Worm (Caenorhabditis elegans) whole organism, late embryonic: ENCODE data around the gene C01G10.1.

ENCODE experiments used
- K02D7.2 ChIP-seq: sonication (generic microtip); optimal IDR thresholded peaks from 2 replicates; lab custom pipeline; 2017; ENCODE audit warnings: mild to moderate bottlenecking, missing genetic modification characterization, missing compliant biosample characterization
- Y22D7AL.16 ChIP-seq: sonication (generic microtip); optimal IDR thresholded peaks from 2 replicates; lab custom pipeline; 2016; ENCODE audit warnings: missing genetic modification characterization, missing compliant biosample characterization
- ahr-1 ChIP-seq: sonication (generic microtip); optimal IDR thresholded peaks from 2 replicates; lab custom pipeline; 2016; ENCODE audit warnings: missing genetic modification characterization, missing compliant biosample characterization
- ceh-18 ChIP-seq: sonication (generic microtip); optimal IDR thresholded peaks from 2 replicates; lab custom pipeline; 2016; ENCODE audit warnings: missing genetic modification characterization, missing compliant biosample characterization
- ceh-2 ChIP-seq: sonication (generic microtip); optimal IDR thresholded peaks from 2 replicates; lab custom pipeline; 2016; ENCODE audit warnings: missing genotype, missing genetic modification characterization, missing compliant biosample characterization
- ceh-22 ChIP-seq: sonication (generic microtip); optimal IDR thresholded peaks from 2 replicates; lab custom pipeline; 2017; ENCODE audit warnings: missing biosample characterization, missing genetic modification characterization
- ceh-34 ChIP-seq: sonication (generic microtip); optimal IDR thresholded peaks from 2 replicates; lab custom pipeline; 2016; ENCODE audit warnings: mild to moderate bottlenecking, missing genetic modification characterization, missing compliant biosample characterization
- ceh-45 ChIP-seq: fragments of 200-800 bp; sonication (Bioruptor generic); IDR thresholded peaks from 2 replicates; pipeline ENCODE4 v1.3.6; 2022; ENCODE audit warnings: missing genetic modification reagents, missing genetic modification characterization, missing compliant biosample characterization
- ceh-9 ChIP-seq: sonication (generic microtip); optimal IDR thresholded peaks from 2 replicates; lab custom pipeline; 2016; ENCODE audit warnings: mild to moderate bottlenecking, missing genetic modification characterization, inconsistent platforms, missing compliant biosample characterization
- dmd-4 ChIP-seq: sonication (generic microtip); optimal IDR thresholded peaks from 2 replicates; lab custom pipeline; 2016; ENCODE audit warnings: borderline replicate concordance, missing genetic modification characterization, missing compliant biosample characterization
- elt-2 ChIP-seq: sonication (generic microtip); optimal IDR thresholded peaks from 2 replicates; lab custom pipeline; 2016; ENCODE audit warnings: missing genetic modification reagents, missing genetic modification characterization, missing compliant biosample characterization
- fkh-10 ChIP-seq: fragments of 150-350 bp; optimal IDR thresholded peaks from 2 replicates; lab custom pipeline; 2014; ENCODE audit warnings: missing biosample characterization, missing genetic modification reagents, missing genetic modification characterization
- gmeb-2 ChIP-seq: sonication (generic microtip); optimal IDR thresholded peaks from 2 replicates; lab custom pipeline; 2016; ENCODE audit warnings: missing genetic modification characterization, inconsistent platforms, missing compliant biosample characterization
- hlh-6 ChIP-seq: sonication (generic microtip); optimal IDR thresholded peaks from 2 replicates; lab custom pipeline; 2016; ENCODE audit warnings: missing genotype, missing genetic modification characterization, missing compliant biosample characterization
- nfya-1 ChIP-seq: sonication (generic microtip); optimal IDR thresholded peaks from 2 replicates; lab custom pipeline; 2017; ENCODE audit warnings: missing genetic modification characterization, mild to moderate bottlenecking, missing compliant biosample characterization, antibody characterized with exemption, moderate library complexity
- nhr-11 ChIP-seq: fragments of 150-350 bp; optimal IDR thresholded peaks from 2 replicates; lab custom pipeline; 2014; ENCODE audit warnings: missing biosample characterization, missing genetic modification characterization
- pag-3 ChIP-seq: sonication (generic microtip); optimal IDR thresholded peaks from 2 replicates; lab custom pipeline; 2016; ENCODE audit warnings: missing compliant biosample characterization, missing genetic modification characterization, borderline replicate concordance
- pax-1 ChIP-seq: fragments of 150-350 bp; optimal IDR thresholded peaks from 2 replicates; lab custom pipeline; 2014; ENCODE audit warnings: missing biosample characterization, missing genetic modification characterization
- rnt-1 ChIP-seq: sonication (generic microtip); optimal IDR thresholded peaks from 2 replicates; lab custom pipeline; 2016; ENCODE audit warnings: missing genetic modification characterization, missing compliant biosample characterization
- sox-4 ChIP-seq: sonication (generic microtip); optimal IDR thresholded peaks from 2 replicates; lab custom pipeline; 2017; ENCODE audit warnings: mild to moderate bottlenecking, missing genetic modification characterization, inconsistent platforms, missing compliant biosample characterization
- syd-9 ChIP-seq: sonication (generic microtip); optimal IDR thresholded peaks from 2 replicates; lab custom pipeline; 2016; ENCODE audit warnings: mild to moderate bottlenecking, missing genetic modification characterization, moderate library complexity, missing compliant biosample characterization
- unc-3 ChIP-seq, 2 experiments: fragments of 200-800 bp in 1 of 2; sonication (Bioruptor generic) in 1 of 2; sonication (generic microtip) in 1 of 2; conservative IDR thresholded peaks in 1 of 2; optimal IDR thresholded peaks in 1 of 2; 2 replicates each; pipeline versions ENCODE4 v1.3.6 to Lab custom; 2016 to 2022; ENCODE audit warnings: missing compliant biosample characterization in 2 of 2, missing genetic modification characterization in 2 of 2, missing genetic modification reagents in 1 of 2
- unc-42 ChIP-seq: sonication (generic microtip); optimal IDR thresholded peaks from 2 replicates; lab custom pipeline; 2016; ENCODE audit warnings: missing genotype, missing genetic modification characterization, missing compliant biosample characterization
- zip-5 ChIP-seq: sonication (generic microtip); optimal IDR thresholded peaks from 2 replicates; lab custom pipeline; 2016; ENCODE audit warnings: missing genetic modification characterization, missing compliant biosample characterization
- ztf-16 ChIP-seq: sonication (generic microtip); optimal IDR thresholded peaks from 2 replicates; lab custom pipeline; 2017; ENCODE audit warnings: missing genetic modification characterization, missing compliant biosample characterization

Gene C01G10.1

ce11 chrV:15150176-15150575 is 50.6 kb downstream of the C01G10.1 start:
- no peak for TF ChIP-seq K02D7.2 (tag; lab: Kevin White, UChicago)
- peak; percentile 69 for TF ChIP-seq nfya-1

- TF ChIP-seq ceh-18 (tag; lab: Kevin White, UChicago) (no peak), ahr-1 (tag; lab: Kevin White, UChicago) (no peak), pax-1 (tag; lab: Kevin White, UChicago) (no peak), ztf-16 (tag; lab: Kevin White, UChicago) (no peak)
Measured at ce11 chrV:15150661-15151060, 51.1 kb downstream of the C01G10.1 start, which contains the start of gene T09F5.2. TSS of gene T09F5.2 (plus strand) at chrV:15150961.

- TF ChIP-seq ceh-9 = no peak
- TF ChIP-seq rnt-1 (tag; lab: Kevin White, UChicago) = no peak
- no peak for TF ChIP-seq dmd-4 (tag; lab: Kevin White, UChicago)
- no peak for TF ChIP-seq pag-3 (tag; lab: Kevin White, UChicago)
- TF ChIP-seq gmeb-2 = no peak
- TF ChIP-seq ceh-22 (tag; lab: Kevin White, UChicago) = no peak
- no peak for TF ChIP-seq ceh-18 (tag; lab: Kevin White, UChicago)
- no peak for TF ChIP-seq fkh-10
- TF ChIP-seq nhr-11 (tag; lab: Kevin White, UChicago) = no peak
- TF ChIP-seq ceh-2 (tag; lab: Kevin White, UChicago) = no peak
- TF ChIP-seq ceh-34 = no peak
- no peak for TF ChIP-seq unc-42
- TF ChIP-seq unc-3 (GFP tag; conservative IDR thresholded peaks at IDR 0.05; lab: Robert Waterston, UW) = no peak
- TF ChIP-seq unc-3 (tag; optimal IDR thresholded peaks at IDR 0.05; lab: Kevin White, UChicago) = no peak
- TF ChIP-seq sox-4 (tag; lab: Kevin White, UChicago) = no peak
- no peak for TF ChIP-seq syd-9 (tag; lab: Kevin White, UChicago)
Measured at ce11 chrV:15152010-15152409, 52.5 kb downstream of the C01G10.1 start.

- no peak for TF ChIP-seq Y22D7AL.16
- TF ChIP-seq elt-2 (tag; lab: Kevin White, UChicago) = no peak
- TF ChIP-seq ceh-45 = no peak
- TF ChIP-seq unc-42 = no peak
- no peak for TF ChIP-seq zip-5 (tag; lab: Kevin White, UChicago)
- TF ChIP-seq hlh-6 (tag; lab: Kevin White, UChicago) = no peak
Measured at ce11 chrV:15153277-15153676, 53.7 kb downstream of the C01G10.1 start, which contains the start of gene srh-55. TSS of gene srh-55 (plus strand) at chrV:15153577.
